ENCODE assay signal across 1 worm cellular context in genomic region chrX:11563663-11564062, ce11.
TF ChIP-seq lines count a peak whose summit lies in the region.

TSS of gene trpp-9 (plus strand) at chrX:11563923.

TF ChIP-seq in whole organism, L4 larva, 104 proteins besides CTCF, POLR2A, EP300 and RAD21 (continued from another document):
- TF ChIP-seq pqm-1 (tag; optimal IDR thresholded peaks at IDR 0.05; lab: Kevin White, UChicago) (no peak), lin-29 (GFP tag; IDR thresholded peaks at IDR 0.05; lab: Robert Waterston, UW) (no peak), F49E8.2 (tag; optimal IDR thresholded peaks at IDR 0.05; lab: Kevin White, UChicago; ENCODE audit: borderline replicate concordance) (no peak), nhr-77 (tag; optimal IDR thresholded peaks at IDR 0.05; lab: Kevin White, UChicago) (no peak), vab-7 (GFP tag; IDR thresholded peaks at IDR 0.05; lab: Robert Waterston, UW) (no peak), T26A8.4 (GFP tag; IDR thresholded peaks at IDR 0.05; lab: Robert Waterston, UW) (no peak), zfp-3 (GFP tag; conservative IDR thresholded peaks at IDR 0.05; lab: Robert Waterston, UW) (no peak), F37D6.2 (tag; optimal IDR thresholded peaks at IDR 0.05; lab: Kevin White, UChicago) (no peak), dpl-1 (GFP tag; optimal IDR thresholded peaks at IDR 0.05; lab: Kevin White, UChicago) (peak; percentile 17), snpc-1.2 (GFP tag; IDR thresholded peaks at IDR 0.05; lab: Robert Waterston, UW) (no peak), Y105C5A.15 (GFP tag; IDR thresholded peaks at IDR 0.05; lab: Robert Waterston, UW) (no peak), hif-1 (tag; optimal IDR thresholded peaks at IDR 0.05; lab: Kevin White, UChicago) (peak in 1 of 2 experiments; percentile 31), lir-3 (tag; optimal IDR thresholded peaks at IDR 0.05; lab: Kevin White, UChicago) (no peak), ceh-44 (GFP tag; IDR thresholded peaks at IDR 0.05; lab: Robert Waterston, UW) (no peak), lin-13 (GFP tag; optimal IDR thresholded peaks at IDR 0.05; lab: Kevin White, UChicago) (no peak), ZK546.5 (tag; optimal IDR thresholded peaks at IDR 0.05; lab: Kevin White, UChicago) (no peak), madf-9 (GFP tag; conservative IDR thresholded peaks at IDR 0.05; lab: Robert Waterston, UW) (no peak), jun-1 (tag; optimal IDR thresholded peaks at IDR 0.05; lab: Kevin White, UChicago) (no peak), F44E2.7 (GFP tag; IDR thresholded peaks at IDR 0.05; lab: Robert Waterston, UW) (no peak), saeg-2 (GFP tag; IDR thresholded peaks at IDR 0.05; lab: Robert Waterston, UW) (no peak), lin-15B (tag; optimal IDR thresholded peaks at IDR 0.05; lab: Kevin White, UChicago) (no peak), daf-19 (GFP tag; conservative IDR thresholded peaks at IDR 0.05; lab: Robert Waterston, UW) (no peak), ztf-7 (tag; optimal IDR thresholded peaks at IDR 0.05; lab: Kevin White, UChicago) (peak; percentile 27)
